Worm (Caenorhabditis elegans) whole organism, L4 larva: Measurements from ENCODE around the gene C27H6.8.
"Not testable (repeated sequence)": the region's sequence is repeated elsewhere in the genome, so short reads cannot be mapped to it uniquely, and the experiment has no call there.

Experiments
- daf-16 ChIP-seq, 3 experiments: sonication (generic microtip); optimal IDR thresholded peaks; 2 replicates each; lab custom pipeline; 2016 to 2017; ENCODE audit warnings: missing genetic modification characterization in 3 of 3, missing genetic modification reagents in 3 of 3, mild to moderate bottlenecking in 2 of 3, missing compliant biosample characterization in 2 of 3, missing biosample characterization in 1 of 3, moderate library complexity in 1 of 3
- dpl-1 ChIP-seq: fragments of 150-350 bp; optimal IDR thresholded peaks from 2 replicates; lab custom pipeline; 2014; ENCODE audit warnings: missing biosample characterization, missing genetic modification reagents, missing genetic modification characterization
- lin-15B ChIP-seq: fragments of 150-350 bp; sonication (generic microtip); optimal IDR thresholded peaks from 3 replicates; lab custom pipeline; 2014; ENCODE audit warnings: missing biosample characterization, missing genetic modification characterization
- mdl-1 ChIP-seq, 2 experiments: fragments of 150-350 bp in 1 of 2; sonication (generic microtip) in 1 of 2; optimal IDR thresholded peaks; 2 replicates each; lab custom pipeline; 2014 to 2017; ENCODE audit warnings: missing biosample characterization in 2 of 2, missing genetic modification characterization in 2 of 2
- mxl-3 ChIP-seq: fragments of 200-800 bp; sonication (Bioruptor generic); optimal IDR thresholded peaks from 2 replicates; lab custom pipeline; 2018; ENCODE audit warnings: mild to moderate bottlenecking, missing genetic modification characterization, missing compliant biosample characterization
- nhr-25 ChIP-seq: sonication (generic microtip); optimal IDR thresholded peaks from 2 replicates; lab custom pipeline; 2017; ENCODE audit warnings: missing genetic modification characterization, mild to moderate bottlenecking, missing compliant biosample characterization, antibody characterized with exemption, moderate library complexity, borderline replicate concordance; ENCODE audit not compliant: insufficient read depth
- php-3 ChIP-seq: fragments of 200-800 bp; sonication (Bioruptor generic); IDR thresholded peaks from 2 replicates; pipeline ENCODE4 v1.3.6; 2022; ENCODE audit warnings: missing genetic modification reagents, missing genetic modification characterization, missing compliant biosample characterization
- skn-1 ChIP-seq: fragments of 150-350 bp; optimal IDR thresholded peaks from 2 replicates; lab custom pipeline; 2014; ENCODE audit warnings: missing biosample characterization, missing genetic modification characterization
- spr-1 ChIP-seq: sonication (generic microtip); optimal IDR thresholded peaks from 2 replicates; lab custom pipeline; 2016; ENCODE audit warnings: mild to moderate bottlenecking, missing genetic modification characterization, missing compliant biosample characterization
- zag-1 ChIP-seq: fragments of 150-350 bp; optimal IDR thresholded peaks from 2 replicates; lab custom pipeline; 2014; ENCODE audit warnings: missing biosample characterization, missing genetic modification characterization
- zip-2 ChIP-seq: fragments of 150-350 bp; optimal IDR thresholded peaks from 2 replicates; lab custom pipeline; 2014; ENCODE audit warnings: missing biosample characterization, missing genetic modification characterization

ce11 chrV:9980731-9981483 is 6.7 kb downstream of the C27H6.8 start, which contains the start of the genes ruvb-1 and tofu-1:
- TF ChIP-seq daf-16 (GFP tag; optimal IDR thresholded peaks at IDR 0.05; lab: Kevin White, UChicago); daf-16 (tag; optimal IDR thresholded peaks at IDR 0.05; lab: Kevin White, UChicago); zag-1 (tag; lab: Kevin White, UChicago); zip-2 (tag; lab: Kevin White, UChicago); skn-1 (tag; lab: Kevin White, UChicago); lin-15B (tag; lab: Kevin White, UChicago): not testable (repeated sequence)
- TF ChIP-seq mdl-1 (tag; optimal IDR thresholded peaks at IDR 0.05; lab: Kevin White, UChicago) (peak; percentile 0 to 4), mxl-3 (GFP tag; lab: Kevin White, UChicago) (peak; percentile 45), php-3 (GFP tag; lab: Robert Waterston, UW) (peak; percentile 65; the same call in 1 of the 2 replicates), dpl-1 (GFP tag; lab: Kevin White, UChicago) (peak; percentile 63), spr-1 (tag; lab: Kevin White, UChicago) (peak; percentile 56), nhr-25 (tag; lab: Kevin White, UChicago) (peak; percentile 38)
